Worm (Caenorhabditis elegans) whole organism, late embryonic: ENCODE results near the gene grl-14.

ENCODE experiments used
- dmd-4 ChIP-seq: sonication (generic microtip); optimal IDR thresholded peaks from 2 replicates; lab custom pipeline; 2016; ENCODE audit warnings: borderline replicate concordance, missing genetic modification characterization, missing compliant biosample characterization
- pag-3 ChIP-seq: sonication (generic microtip); optimal IDR thresholded peaks from 2 replicates; lab custom pipeline; 2016; ENCODE audit warnings: missing compliant biosample characterization, missing genetic modification characterization, borderline replicate concordance

DNA sequence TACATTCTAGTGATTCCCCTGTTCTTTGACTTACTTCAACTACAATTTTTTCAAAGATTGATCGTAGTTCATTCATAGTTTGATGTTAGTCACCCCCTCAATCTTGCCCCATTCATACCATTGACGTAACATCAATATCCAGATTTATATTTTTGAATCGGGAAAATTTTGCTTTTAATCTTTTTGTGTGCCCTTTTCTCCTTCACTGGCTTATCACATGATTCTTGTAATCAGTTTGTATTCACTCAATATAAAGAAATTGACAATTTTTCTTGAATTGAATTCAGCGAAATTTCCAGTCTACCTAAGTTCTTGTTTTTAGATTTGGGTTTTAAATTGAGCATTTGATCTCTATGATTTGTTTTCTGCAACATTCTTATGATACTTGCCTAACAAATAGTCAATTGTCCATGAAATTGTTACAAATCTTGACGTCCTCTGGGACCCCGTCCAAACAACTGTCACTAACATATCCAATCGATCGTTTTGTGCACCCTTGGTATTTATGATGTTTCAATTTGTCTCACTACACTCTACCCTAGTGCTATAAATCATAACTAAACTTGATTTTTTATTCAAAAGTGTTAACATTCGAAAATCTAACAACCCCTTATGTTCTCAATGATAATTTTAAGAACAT lies 45.5 kb upstream of the grl-14 start:
- TF ChIP-seq dmd-4 = no peak
- TF ChIP-seq pag-3 (tag; lab: Kevin White, UChicago) = no peak
